Worm (Caenorhabditis elegans): ENCODE measurements around the gene R74.7.

The R74.7 gene

ce11 chrIII:4241181-4241580, 37.0 kb downstream of the R74.7 start:
- TF ChIP-seq snpc-4 (GFP tag; optimal IDR thresholded peaks at IDR 0.05) (no peak), snpc-4 (tag; optimal IDR thresholded peaks at IDR 0.05) (no peak), F23B12.7 (tag; optimal IDR thresholded peaks at IDR 0.05; ENCODE audit: insufficient read depth) (no peak), nhr-80 (tag; optimal IDR thresholded peaks at IDR 0.05) (no peak)

ce11 chrIII:4242225-4242862, 38.1 kb downstream of the R74.7 start, which contains the start of gene F43C1.7:
Gene F43C1.7 (minus strand): TSS chrIII:4242575.
- TF ChIP-seq zfh-2 (GFP tag; conservative IDR thresholded peaks at IDR 0.05) (no peak), him-1 (tag; optimal IDR thresholded peaks at IDR 0.05) (peak; percentile 76), cebp-1 (GFP tag; IDR thresholded peaks at IDR 0.05) (peak; percentile 72; the same call in 1 of the 2 replicates), cebp-1 (tag; optimal IDR thresholded peaks at IDR 0.05) (peak; percentile 94)

- TF ChIP-seq T26A5.8 (tag; optimal IDR thresholded peaks at IDR 0.05) (no peak), chd-7 (tag; optimal IDR thresholded peaks at IDR 0.05) (no peak), Y56A3A.18 (GFP tag; IDR thresholded peaks at IDR 0.05) (no peak), cebp-1 (GFP tag; IDR thresholded peaks at IDR 0.05) (no peak), cebp-1 (tag; optimal IDR thresholded peaks at IDR 0.05) (no peak), snpc-3.4 (tag; optimal IDR thresholded peaks at IDR 0.05) (no peak), rec-8 (tag; optimal IDR thresholded peaks at IDR 0.05) (no peak), T07F8.4 (tag; optimal IDR thresholded peaks at IDR 0.05) (no peak), snpc-1.3 (tag; optimal IDR thresholded peaks at IDR 0.05; ENCODE audit: insufficient read depth) (no peak), tbx-9 (tag; optimal IDR thresholded peaks at IDR 0.05; ENCODE audit: borderline replicate concordance) (no peak), ztf-25 (GFP tag; IDR thresholded peaks at IDR 0.05) (no peak), atf-7 (tag; optimal IDR thresholded peaks at IDR 0.05) (no peak), ztf-22 (GFP tag; optimal IDR thresholded peaks at IDR 0.05) (no peak), attf-3 (GFP tag; conservative IDR thresholded peaks at IDR 0.05) (no peak)
Measured at ce11 chrIII:4243461-4243860, 39.2 kb downstream of the R74.7 start, which contains the start of gene mrpl-21. Gene mrpl-21 (minus strand): TSS chrIII:4243561.

- TF ChIP-seq F39B2.1 (GFP tag; IDR thresholded peaks at IDR 0.05) (no peak), hlh-12 (tag; optimal IDR thresholded peaks at IDR 0.05) (no peak), B0035.1 (tag; optimal IDR thresholded peaks at IDR 0.05) (no peak), F57A8.1 (GFP tag; optimal IDR thresholded peaks at IDR 0.05) (no peak), Y79H2A.3 (GFP tag; conservative IDR thresholded peaks at IDR 0.05) (no peak)
Measured at ce11 chrIII:4244285-4244684, 40.1 kb downstream of the R74.7 start, which contains the start of gene zhit-2. Gene zhit-2 (minus strand): TSS chrIII:4244385.

ce11 chrIII:4247571-4247970, 43.3 kb downstream of the R74.7 start, which contains the start of gene Y44F5A.1:
Gene Y44F5A.1 (minus strand): TSS chrIII:4247671.
- no peak for TF ChIP-seq snpc-4 (GFP tag; optimal IDR thresholded peaks at IDR 0.05)
- no peak for TF ChIP-seq snpc-4 (tag; optimal IDR thresholded peaks at IDR 0.05)
- TF ChIP-seq fkh-3 (tag; optimal IDR thresholded peaks at IDR 0.05): no peak
- no peak for TF ChIP-seq Y53F4B.3 (GFP tag; IDR thresholded peaks at IDR 0.05)
- no peak for TF ChIP-seq hlh-26 (GFP tag; conservative IDR thresholded peaks at IDR 0.05)
- no peak for TF ChIP-seq egrh-3 (GFP tag; IDR thresholded peaks at IDR 0.05)
- no peak for TF ChIP-seq tlf-1 (GFP tag; optimal IDR thresholded peaks at IDR 0.05)
- TF ChIP-seq ztf-28 (GFP tag; IDR thresholded peaks at IDR 0.05): no peak
- TF ChIP-seq C17E4.6 (GFP tag; IDR thresholded peaks at IDR 0.05): no peak
- no peak for TF ChIP-seq lag-1 (GFP tag; IDR thresholded peaks at IDR 0.05)
- TF ChIP-seq egl-18 (GFP tag; IDR thresholded peaks at IDR 0.05): no peak
- no peak for TF ChIP-seq bed-1 (GFP tag; IDR thresholded peaks at IDR 0.05)
- no peak for TF ChIP-seq let-607 (tag; optimal IDR thresholded peaks at IDR 0.05)
- TF ChIP-seq dox-1 (GFP tag; IDR thresholded peaks at IDR 0.05): no peak
- TF ChIP-seq ceh-91 (GFP tag; IDR thresholded peaks at IDR 0.05): no peak
- no peak for TF ChIP-seq hrde-1 (tag; optimal IDR thresholded peaks at IDR 0.05; ENCODE audit: borderline replicate concordance)

All from whole organism, young adult.